Worm (Caenorhabditis elegans) whole organism, L1 larva: ENCODE results near the gene agmo-1.
A peak's percentile ranks its signal among the peaks of the same experiment; 100 is the strongest.

Source experiments
- C04F5.9 ChIP-seq: sonication (generic microtip); optimal IDR thresholded peaks from 2 replicates; lab custom pipeline; 2016; ENCODE audit warnings: missing genetic modification characterization, missing compliant biosample characterization
- aha-1 ChIP-seq: fragments of 150-350 bp; optimal IDR thresholded peaks from 2 replicates; lab custom pipeline; 2014; ENCODE audit warnings: missing biosample characterization, missing genetic modification characterization
- alr-1 ChIP-seq: fragments of 200-800 bp; sonication (Bioruptor generic); optimal IDR thresholded peaks from 2 replicates; lab custom pipeline; 2018; ENCODE audit warnings: borderline replicate concordance, mild to moderate bottlenecking, missing genetic modification characterization, missing compliant biosample characterization
- aly-2 ChIP-seq: fragments of 150-350 bp; optimal IDR thresholded peaks from 2 replicates; lab custom pipeline; 2014; ENCODE audit warnings: missing biosample characterization, missing genetic modification characterization
- ama-1 ChIP-seq: fragments of 150-350 bp; optimal IDR thresholded peaks from 2 replicates; lab custom pipeline; 2014
- blmp-1 ChIP-seq: fragments of 150-350 bp; optimal IDR thresholded peaks from 2 replicates; lab custom pipeline; 2014; ENCODE audit warnings: missing biosample characterization, missing genetic modification characterization
- ceh-63 ChIP-seq: fragments of 200-800 bp; sonication (Bioruptor generic); optimal IDR thresholded peaks from 2 replicates; lab custom pipeline; 2018; ENCODE audit warnings: mild to moderate bottlenecking, missing genetic modification characterization, missing compliant biosample characterization
- ceh-90 ChIP-seq: sonication (generic microtip); optimal IDR thresholded peaks from 2 replicates; lab custom pipeline; 2016; ENCODE audit warnings: missing genetic modification characterization, missing compliant biosample characterization
- ces-1 ChIP-seq: fragments of 150-350 bp; optimal IDR thresholded peaks from 2 replicates; lab custom pipeline; 2014; ENCODE audit warnings: missing biosample characterization, missing genetic modification reagents, missing genetic modification characterization
- efl-1 ChIP-seq, 4 experiments: fragments of 150-350 bp; optimal IDR thresholded peaks in 3 of 4; peaks in 1 of 4; 1 replicate in 1 of 4; 2 replicates in 3 of 4; lab custom pipeline; 2014; ENCODE audit warnings: missing biosample characterization in 2 of 4, missing genetic modification characterization in 2 of 4, missing genetic modification reagents in 2 of 4
- efl-3 ChIP-seq: fragments of 200-800 bp; sonication (Bioruptor generic); optimal IDR thresholded peaks from 2 replicates; lab custom pipeline; 2018; ENCODE audit warnings: mild to moderate bottlenecking, missing genetic modification characterization, missing compliant biosample characterization
- grh-1 ChIP-seq: fragments of 200-800 bp; sonication (Bioruptor generic); IDR thresholded peaks from 2 replicates; pipeline ENCODE4 v1.3.6; 2022; ENCODE audit warnings: missing genetic modification reagents, missing genetic modification characterization, missing compliant biosample characterization
- hlh-17 ChIP-seq: fragments of 200-800 bp; sonication (Bioruptor generic); optimal IDR thresholded peaks from 2 replicates; lab custom pipeline; 2018; ENCODE audit warnings: missing genetic modification characterization, mild to moderate bottlenecking, missing compliant biosample characterization, moderate library complexity, borderline replicate concordance
- jun-1 ChIP-seq: fragments of 150-350 bp; optimal IDR thresholded peaks from 2 replicates; lab custom pipeline; 2014; ENCODE audit warnings: missing biosample characterization, missing genetic modification reagents, missing genetic modification characterization
- lin-13 ChIP-seq: fragments of 150-350 bp; optimal IDR thresholded peaks from 2 replicates; lab custom pipeline; 2014; ENCODE audit warnings: missing biosample characterization, missing genetic modification reagents, missing genetic modification characterization
- lin-15B ChIP-seq: fragments of 150-350 bp; sonication (generic microtip); optimal IDR thresholded peaks from 3 replicates; lab custom pipeline; 2014; ENCODE audit warnings: missing biosample characterization, missing genetic modification characterization
- lin-35 ChIP-seq, 2 experiments: fragments of 150-350 bp; optimal IDR thresholded peaks; 2 replicates each; lab custom pipeline; 2014; ENCODE audit warnings: missing biosample characterization in 2 of 2, missing genetic modification characterization in 2 of 2, missing genetic modification reagents in 2 of 2
- lir-3 ChIP-seq: sonication (generic microtip); optimal IDR thresholded peaks from 2 replicates; lab custom pipeline; 2016; ENCODE audit warnings: mild to moderate bottlenecking, missing genetic modification characterization, moderate library complexity, missing compliant biosample characterization; ENCODE audit not compliant: poor library complexity
- mef-2 ChIP-seq: fragments of 150-350 bp; optimal IDR thresholded peaks from 2 replicates; lab custom pipeline; 2014; ENCODE audit warnings: missing biosample characterization, missing genetic modification characterization
- nhr-11 ChIP-seq: fragments of 150-350 bp; optimal IDR thresholded peaks from 2 replicates; lab custom pipeline; 2014; ENCODE audit warnings: missing biosample characterization, missing genetic modification characterization
- nhr-12 ChIP-seq: sonication (generic microtip); optimal IDR thresholded peaks from 2 replicates; lab custom pipeline; 2017; ENCODE audit warnings: missing biosample characterization, missing genetic modification characterization
- nhr-19 ChIP-seq: fragments of 200-800 bp; sonication (Bioruptor generic); conservative IDR thresholded peaks from 2 replicates; pipeline ENCODE4 v1.3.6; 2022; ENCODE audit warnings: missing genetic modification characterization, missing compliant biosample characterization
- nhr-20 ChIP-seq: sonication (generic microtip); optimal IDR thresholded peaks from 2 replicates; lab custom pipeline; 2016; ENCODE audit warnings: mild to moderate bottlenecking, missing genetic modification characterization, missing compliant biosample characterization
- nhr-237 ChIP-seq: fragments of 150-350 bp; optimal IDR thresholded peaks from 2 replicates; lab custom pipeline; 2014; ENCODE audit warnings: missing biosample characterization, missing genetic modification characterization
- nhr-47 ChIP-seq: sonication (generic microtip); optimal IDR thresholded peaks from 2 replicates; lab custom pipeline; 2016; ENCODE audit warnings: mild to moderate bottlenecking, missing genetic modification characterization, moderate library complexity, missing compliant biosample characterization
- nhr-71 ChIP-seq: sonication (generic microtip); optimal IDR thresholded peaks from 2 replicates; lab custom pipeline; 2016; ENCODE audit warnings: mild to moderate bottlenecking, missing genetic modification characterization, moderate library complexity, missing compliant biosample characterization
- nhr-76 ChIP-seq: sonication (generic microtip); optimal IDR thresholded peaks from 2 replicates; lab custom pipeline; 2017; ENCODE audit warnings: missing biosample characterization, missing genetic modification characterization
- nhr-84 ChIP-seq: sonication (generic microtip); optimal IDR thresholded peaks from 2 replicates; lab custom pipeline; 2017; ENCODE audit warnings: missing biosample characterization, missing genetic modification characterization
- nhr-85 ChIP-seq: sonication (generic microtip); peaks from one replicate; lab custom pipeline; 2016; ENCODE audit warnings: missing genetic modification characterization, inconsistent platforms, missing compliant biosample characterization
- pqm-1 ChIP-seq: sonication (generic microtip); optimal IDR thresholded peaks from 3 replicates; lab custom pipeline; 2017; ENCODE audit warnings: missing biosample characterization, missing genetic modification characterization
- skn-1 ChIP-seq: fragments of 150-350 bp; optimal IDR thresholded peaks from 2 replicates; lab custom pipeline; 2014; ENCODE audit warnings: missing biosample characterization, missing genetic modification characterization
- snu-23 ChIP-seq: sonication (generic microtip); optimal IDR thresholded peaks from 2 replicates; lab custom pipeline; 2016; ENCODE audit warnings: missing genetic modification characterization, missing compliant biosample characterization
- sptf-1 ChIP-seq: fragments of 150-350 bp; optimal IDR thresholded peaks from 2 replicates; lab custom pipeline; 2014; ENCODE audit warnings: missing biosample characterization, missing genetic modification characterization
- sup-37 ChIP-seq: fragments of 200-800 bp; sonication (Bioruptor generic); optimal IDR thresholded peaks from 2 replicates; lab custom pipeline; 2018; ENCODE audit warnings: mild to moderate bottlenecking, missing genetic modification characterization, missing compliant biosample characterization
- swsn-7 ChIP-seq: sonication (generic microtip); optimal IDR thresholded peaks from 2 replicates; lab custom pipeline; 2016; ENCODE audit warnings: missing genetic modification characterization, missing compliant biosample characterization
- tlp-1 ChIP-seq: fragments of 150-350 bp; optimal IDR thresholded peaks from 2 replicates; lab custom pipeline; 2014; ENCODE audit warnings: missing biosample characterization, missing genetic modification characterization
- ztf-11 ChIP-seq, 2 experiments: sonication (generic microtip); optimal IDR thresholded peaks; 2 replicates each; lab custom pipeline; 2016 to 2017; ENCODE audit warnings: missing genetic modification characterization in 2 of 2, missing biosample characterization in 1 of 2, missing compliant biosample characterization in 1 of 2

The agmo-1 gene

DNA sequence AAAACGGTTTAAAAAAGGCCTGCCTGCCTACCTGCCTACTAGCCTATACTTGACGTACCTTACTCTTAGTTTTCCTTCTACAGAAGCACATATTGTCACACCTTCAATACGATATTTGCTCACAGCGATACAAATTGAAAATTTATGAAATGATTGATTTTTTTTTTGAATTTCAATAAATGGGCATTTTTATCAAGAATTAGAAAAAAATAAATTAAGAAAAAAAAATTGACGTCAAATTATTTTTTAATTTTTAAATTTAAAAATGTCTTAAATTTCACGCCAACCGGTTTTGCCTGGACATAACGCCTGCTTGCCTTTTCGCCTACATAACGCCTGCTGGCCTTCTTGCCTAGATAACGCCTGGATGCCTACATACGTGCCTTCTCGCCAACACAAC lies 8.3 kb upstream of the agmo-1 start, which contains the start of gene BE10.5:
TSS of gene BE10.5 (minus strand) at position 101 of the 400 bp plus-strand sequence.
- TF ChIP-seq sup-37 (GFP tag; lab: Kevin White, UChicago) (no peak), nhr-20 (tag; lab: Kevin White, UChicago) (no peak), C04F5.9 (tag; lab: Kevin White, UChicago) (no peak), hlh-17 (no peak), efl-3 (GFP tag; lab: Kevin White, UChicago) (no peak), nhr-237 (tag; lab: Kevin White, UChicago) (no peak), nhr-71 (no peak), grh-1 (GFP tag; lab: Robert Waterston, UW) (no peak), jun-1 (no peak), lin-15B (tag; lab: Kevin White, UChicago) (no peak), ztf-11 (tag; optimal IDR thresholded peaks at IDR 0.05; lab: Kevin White, UChicago) (no peak), nhr-11 (tag; lab: Kevin White, UChicago) (no peak), mef-2 (tag; lab: Kevin White, UChicago) (no peak), ama-1 (no peak)

DNA sequence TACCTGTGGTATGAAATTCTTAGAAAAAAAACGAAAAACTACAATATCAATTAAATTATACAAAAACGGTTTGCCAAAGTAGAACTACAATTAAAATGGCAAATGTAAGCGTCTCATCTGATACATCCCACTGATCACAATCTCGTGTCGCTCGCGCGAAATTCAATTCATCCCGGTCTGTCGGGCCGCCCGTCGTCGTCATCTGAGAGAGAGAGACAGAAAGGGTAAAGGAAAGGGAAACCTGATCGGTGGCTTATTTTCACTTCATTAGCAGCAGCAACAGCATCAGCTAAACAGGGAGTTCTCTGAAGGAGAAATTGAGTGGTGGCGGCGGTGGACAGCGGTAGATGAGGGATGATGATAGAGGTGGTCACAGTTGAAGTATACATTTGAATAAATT lies 2.2 kb upstream of the agmo-1 start:
- TF ChIP-seq alr-1 (tag; lab: Kevin White, UChicago): no peak
- no peak for TF ChIP-seq nhr-12 (tag; lab: Kevin White, UChicago)
- TF ChIP-seq mef-2 (tag; lab: Kevin White, UChicago): no peak
- no peak for TF ChIP-seq aha-1 (tag; lab: Kevin White, UChicago)
- TF ChIP-seq sup-37 (GFP tag; lab: Kevin White, UChicago): no peak
- TF ChIP-seq grh-1 (GFP tag; lab: Robert Waterston, UW): no peak
- TF ChIP-seq nhr-20 (tag; lab: Kevin White, UChicago): peak; percentile 0
- no peak for TF ChIP-seq tlp-1 (tag; lab: Kevin White, UChicago)
- TF ChIP-seq efl-1 (optimal IDR thresholded peaks at IDR 0.05; lab: Kevin White, UChicago): no peak
- no peak for TF ChIP-seq efl-1 (GFP tag; optimal IDR thresholded peaks at IDR 0.05 in 1 of 2; lab: Kevin White, UChicago)
- TF ChIP-seq blmp-1 (tag; lab: Kevin White, UChicago): peak; percentile 100
- TF ChIP-seq nhr-85 (tag; lab: Kevin White, UChicago): peak; percentile 62
- TF ChIP-seq lin-35 (GFP tag; optimal IDR thresholded peaks at IDR 0.05; lab: Kevin White, UChicago): no peak

DNA sequence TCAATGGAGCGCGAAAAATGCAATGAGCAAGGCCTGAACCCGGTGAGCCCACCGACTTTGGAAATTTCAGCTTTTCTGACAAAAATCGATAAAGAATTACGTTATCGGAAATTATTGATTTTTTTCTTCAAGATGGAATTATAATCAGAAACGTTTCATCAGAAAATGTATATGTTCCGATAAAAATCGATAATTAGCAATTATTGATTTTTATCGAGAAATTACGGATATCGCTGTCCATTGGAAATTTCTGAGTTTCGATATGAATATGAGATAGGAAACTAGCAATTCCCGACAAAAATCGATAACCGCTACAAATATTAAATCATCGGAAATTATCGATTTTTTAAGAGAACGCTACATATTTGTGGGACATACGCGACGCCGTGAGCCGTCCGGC lies 4.2 kb downstream of the agmo-1 start:
- TF ChIP-seq pqm-1 (tag; lab: Kevin White, UChicago) (no peak), C04F5.9 (tag; lab: Kevin White, UChicago) (no peak), nhr-12 (tag; lab: Kevin White, UChicago) (no peak), lin-13 (GFP tag; lab: Kevin White, UChicago) (no peak)

DNA sequence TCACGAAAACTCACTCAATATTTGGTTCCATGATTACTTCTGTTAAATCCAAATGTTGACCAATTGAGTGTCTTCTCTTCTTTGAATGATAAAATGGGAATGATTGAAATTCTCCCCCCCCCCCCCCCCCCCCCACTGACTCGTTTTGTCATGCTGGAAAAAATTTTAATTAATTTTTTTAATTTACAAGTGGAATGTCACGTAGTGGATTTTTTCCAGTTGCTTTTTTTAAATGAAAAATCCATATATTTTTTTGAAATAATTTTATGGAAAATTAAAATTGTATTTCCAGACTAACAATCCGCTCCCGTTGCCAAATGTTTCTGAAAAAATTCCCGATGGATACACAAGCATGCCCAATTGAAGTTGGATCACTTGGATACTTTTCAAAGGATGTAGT lies 8.9 kb downstream of the agmo-1 start, which contains the start of gene BE10.1:
TSS of gene BE10.1 (minus strand) at position 101 of the 400 bp plus-strand sequence.
- TF ChIP-seq nhr-76 (tag; lab: Kevin White, UChicago): no peak
- no peak for TF ChIP-seq ceh-63 (GFP tag; lab: Kevin White, UChicago)
- TF ChIP-seq snu-23 (GFP tag; lab: Kevin White, UChicago): no peak
- TF ChIP-seq swsn-7 (tag; lab: Kevin White, UChicago): no peak
- no peak for TF ChIP-seq nhr-84 (tag; lab: Kevin White, UChicago)
- TF ChIP-seq nhr-47 (tag; lab: Kevin White, UChicago): no peak
- no peak for TF ChIP-seq aly-2 (tag; lab: Kevin White, UChicago)
- no peak for TF ChIP-seq ces-1 (GFP tag; lab: Kevin White, UChicago)
- TF ChIP-seq ceh-90: no peak
- no peak for TF ChIP-seq sptf-1 (tag; lab: Kevin White, UChicago)
- TF ChIP-seq skn-1 (tag; lab: Kevin White, UChicago): no peak
- no peak for TF ChIP-seq nhr-19 (GFP tag; lab: Robert Waterston, UW)
- TF ChIP-seq lir-3 (tag; lab: Kevin White, UChicago): no peak
- no peak for TF ChIP-seq efl-3 (GFP tag; lab: Kevin White, UChicago)
